Fruit fly (Drosophila melanogaster) whole organism, embryonic: Measurements from ENCODE around the gene dysf.

ENCODE experiments used
- Ada2b ChIP-seq: fragments of 200-800 bp; sonication (Bioruptor generic); IDR thresholded peaks from 2 replicates; pipeline ENCODE4 v1.3.6; 2022; ENCODE audit warnings: missing biosample characterization, missing genetic modification characterization
- Aef1 ChIP-seq: fragments of 200-800 bp; sonication (Bioruptor generic); IDR thresholded peaks from 3 replicates; pipeline ENCODE4 v1.3.6; 2022; ENCODE audit warnings: missing biosample characterization, missing genetic modification characterization
- Antp ChIP-seq: fragments of 200-800 bp; sonication (Bioruptor generic); optimal IDR thresholded peaks from 3 replicates; lab custom pipeline; 2016; ENCODE audit warnings: missing biosample characterization, missing genetic modification characterization
- C15 ChIP-seq: fragments of 200-800 bp; sonication (Bioruptor generic); IDR thresholded peaks from 3 replicates; pipeline ENCODE4 v1.3.6; 2022; ENCODE audit warnings: missing biosample characterization, missing genetic modification characterization
- CG10366 ChIP-seq: fragments of 200-800 bp; sonication (Bioruptor generic); IDR thresholded peaks from 2 replicates; pipeline ENCODE4 v1.3.6; 2022; ENCODE audit warnings: missing biosample characterization, missing genetic modification characterization
- CG11456 ChIP-seq: fragments of 200-800 bp; sonication (Bioruptor generic); IDR thresholded peaks from 3 replicates; pipeline ENCODE4 v1.3.6; 2022; ENCODE audit warnings: missing biosample characterization, missing genetic modification characterization
- CG12942 ChIP-seq: fragments of 200-800 bp; sonication (Bioruptor generic); optimal IDR thresholded peaks from 3 replicates; lab custom pipeline; 2016; ENCODE audit warnings: missing biosample characterization, missing genetic modification characterization
- CG13287 ChIP-seq: fragments of 200-800 bp; sonication (Bioruptor generic); IDR thresholded peaks from 2 replicates; pipeline ENCODE4 v1.3.6; 2022; ENCODE audit warnings: missing biosample characterization, missing genetic modification characterization; ENCODE audit not compliant: partially characterized antibody
- CG13424 ChIP-seq: fragments of 200-800 bp; sonication (Bioruptor generic); optimal IDR thresholded peaks from 2 replicates; lab custom pipeline; 2019; ENCODE audit warnings: missing biosample characterization, mild to moderate bottlenecking, missing genetic modification characterization, moderate library complexity
- CG1602 ChIP-seq: fragments of 200-800 bp; sonication (Bioruptor generic); optimal IDR thresholded peaks from 3 replicates; lab custom pipeline; 2016; ENCODE audit warnings: missing biosample characterization, missing genetic modification characterization
- CG17612 ChIP-seq: fragments of 200-800 bp; sonication (Bioruptor generic); IDR thresholded peaks from 2 replicates; pipeline ENCODE4 v1.3.6; 2022; ENCODE audit warnings: missing biosample characterization, missing genetic modification characterization
- CG30431 ChIP-seq: fragments of 200-800 bp; sonication (Bioruptor generic); optimal IDR thresholded peaks from 2 replicates; lab custom pipeline; 2017; ENCODE audit warnings: missing biosample characterization, missing genetic modification characterization
- CG32532 ChIP-seq: fragments of 200-800 bp; sonication (Bioruptor generic); IDR thresholded peaks from 2 replicates; pipeline ENCODE4 v1.3.6; 2022; ENCODE audit warnings: missing biosample characterization, missing genetic modification characterization
- CG34422 ChIP-seq: fragments of 200-800 bp; sonication (Bioruptor generic); IDR thresholded peaks from 3 replicates; pipeline ENCODE4 v1.3.6; 2022; ENCODE audit warnings: missing biosample characterization, missing genetic modification characterization
- CG4282 ChIP-seq: fragments of 200-800 bp; sonication (Bioruptor generic); optimal IDR thresholded peaks from 2 replicates; lab custom pipeline; 2016; ENCODE audit warnings: missing biosample characterization, missing genetic modification characterization
- CG4360 ChIP-seq: fragments of 200-800 bp; sonication (Bioruptor generic); IDR thresholded peaks from 2 replicates; pipeline ENCODE4 v1.3.6; 2022; ENCODE audit warnings: missing biosample characterization, missing genetic modification characterization
- CG4854 ChIP-seq: fragments of 200-800 bp; sonication (Bioruptor generic); optimal IDR thresholded peaks from 2 replicates; lab custom pipeline; 2016; ENCODE audit warnings: missing biosample characterization, missing genetic modification characterization, inconsistent platforms
- CG6254 ChIP-seq: fragments of 200-800 bp; sonication (Bioruptor generic); optimal IDR thresholded peaks from 3 replicates; lab custom pipeline; 2017; ENCODE audit warnings: mild to moderate bottlenecking, missing biosample characterization, missing genetic modification reagents, missing genetic modification characterization
- Chrac-16 ChIP-seq: fragments of 200-800 bp; sonication (Bioruptor generic); optimal IDR thresholded peaks from 3 replicates; lab custom pipeline; 2016; ENCODE audit warnings: missing biosample characterization, missing genetic modification characterization
- D19A ChIP-seq: fragments of 200-800 bp; optimal IDR thresholded peaks from 3 replicates; lab custom pipeline; 2019; ENCODE audit warnings: missing biosample characterization, mild to moderate bottlenecking, missing genetic modification characterization, moderate library complexity
- D19B ChIP-seq: fragments of 200-800 bp; sonication (Bioruptor generic); optimal IDR thresholded peaks from 2 replicates; lab custom pipeline; 2017; ENCODE audit warnings: missing biosample characterization, mild to moderate bottlenecking, missing genetic modification characterization
- Dad ChIP-seq: fragments of 200-800 bp; sonication (Bioruptor generic); optimal IDR thresholded peaks from 3 replicates; lab custom pipeline; 2016; ENCODE audit warnings: missing biosample characterization, missing genetic modification characterization
- E2f2 ChIP-seq: fragments of 200-800 bp; sonication (Bioruptor generic); IDR thresholded peaks from 2 replicates; pipeline ENCODE4 v1.3.6; 2022; ENCODE audit warnings: missing biosample characterization, missing genetic modification characterization
- Fer1 ChIP-seq: fragments of 200-800 bp; sonication (Bioruptor generic); optimal IDR thresholded peaks from 2 replicates; lab custom pipeline; 2017; ENCODE audit warnings: missing biosample characterization, mild to moderate bottlenecking, missing genetic modification characterization
- Gsc ChIP-seq: fragments of 200-800 bp; sonication (Bioruptor generic); IDR thresholded peaks from 2 replicates; pipeline ENCODE4 v1.3.6; 2022; ENCODE audit warnings: missing biosample characterization, missing genetic modification characterization
- HLH3B ChIP-seq: fragments of 200-800 bp; sonication (Bioruptor generic); IDR thresholded peaks from 2 replicates; pipeline ENCODE4 v1.3.6; 2022; ENCODE audit warnings: missing biosample characterization, missing genetic modification characterization
- HLH54F ChIP-seq: fragments of 200-800 bp; sonication (Bioruptor generic); optimal IDR thresholded peaks from 3 replicates; lab custom pipeline; 2016; ENCODE audit warnings: missing biosample characterization, missing genetic modification characterization
- Hey ChIP-seq: fragments of 200-800 bp; sonication (Bioruptor generic); optimal IDR thresholded peaks from 3 replicates; lab custom pipeline; 2018; ENCODE audit warnings: missing biosample characterization, mild to moderate bottlenecking, missing genetic modification characterization
- Hmx ChIP-seq: fragments of 200-800 bp; sonication (Bioruptor generic); optimal IDR thresholded peaks from 2 replicates; lab custom pipeline; 2016; ENCODE audit warnings: missing biosample characterization, missing genetic modification characterization
- Lpt ChIP-seq: fragments of >200 bp; optimal IDR thresholded peaks from 2 replicates; lab custom pipeline; 2018; ENCODE audit warnings: missing biosample characterization, missing genetic modification characterization
- Nf-YA ChIP-seq: fragments of 200-800 bp; sonication (Bioruptor generic); IDR thresholded peaks from 2 replicates; pipeline ENCODE4 v1.3.6; 2022; ENCODE audit warnings: missing biosample characterization, missing genetic modification characterization
- Taf1 ChIP-seq: fragments of 200-800 bp; sonication (Bioruptor generic); IDR thresholded peaks from 2 replicates; pipeline ENCODE4 v1.3.6; 2022; ENCODE audit warnings: missing biosample characterization, missing genetic modification characterization
- Xbp1 ChIP-seq: fragments of 200-800 bp; sonication (Bioruptor generic); optimal IDR thresholded peaks from 3 replicates; lab custom pipeline; 2016; ENCODE audit warnings: missing biosample characterization, mild to moderate bottlenecking, missing genetic modification characterization
- bowl ChIP-seq: fragments of 200-800 bp; sonication (Bioruptor generic); IDR thresholded peaks from 2 replicates; pipeline ENCODE4 v1.3.6; 2022; ENCODE audit warnings: missing biosample characterization, missing genetic modification characterization
- caup ChIP-seq: fragments of 200-800 bp; sonication (Bioruptor generic); optimal IDR thresholded peaks from 3 replicates; lab custom pipeline; 2017; ENCODE audit warnings: missing biosample characterization, mild to moderate bottlenecking, missing genetic modification characterization, moderate library complexity; ENCODE audit not compliant: severe bottlenecking
- chinmo ChIP-seq: fragments of 200-800 bp; sonication (Bioruptor generic); IDR thresholded peaks from 4 replicates; pipeline ENCODE4 v1.3.6; 2022; ENCODE audit warnings: missing biosample characterization, missing genetic modification characterization; ENCODE audit not compliant: partially characterized antibody
- chm ChIP-seq: fragments of 200-800 bp; sonication (Bioruptor generic); IDR thresholded peaks from 2 replicates; pipeline ENCODE4 v1.3.6; 2022; ENCODE audit warnings: missing biosample characterization, missing genetic modification characterization
- dmrt11E ChIP-seq: fragments of 200-800 bp; sonication (Bioruptor generic); optimal IDR thresholded peaks from 3 replicates; lab custom pipeline; 2018; ENCODE audit warnings: missing biosample characterization, mild to moderate bottlenecking, missing genetic modification characterization, moderate library complexity
- emc ChIP-seq: fragments of 200-800 bp; sonication (Bioruptor generic); optimal IDR thresholded peaks from 2 replicates; lab custom pipeline; 2016; ENCODE audit warnings: missing biosample characterization, missing genetic modification characterization
- esg ChIP-seq: fragments of 200-800 bp; sonication (Bioruptor generic); conservative IDR thresholded peaks from 2 replicates; pipeline ENCODE4 v1.3.6; 2022; ENCODE audit warnings: missing biosample characterization, missing genetic modification characterization
- ftz-f1 ChIP-seq: fragments of 200-800 bp; sonication (Bioruptor generic); optimal IDR thresholded peaks from 2 replicates; lab custom pipeline; 2016; ENCODE audit warnings: missing biosample characterization, missing genetic modification characterization
- kni ChIP-seq: fragments of 200-800 bp; sonication (Bioruptor generic); optimal IDR thresholded peaks from 3 replicates; lab custom pipeline; 2017; ENCODE audit warnings: mild to moderate bottlenecking, missing biosample characterization, missing genetic modification reagents, missing genetic modification characterization
- maf-S ChIP-seq: fragments of 200-800 bp; sonication (Bioruptor generic); optimal IDR thresholded peaks from 2 replicates; lab custom pipeline; 2016; ENCODE audit warnings: missing biosample characterization, missing genetic modification characterization
- onecut ChIP-seq: fragments of 200-800 bp; sonication (Bioruptor generic); IDR thresholded peaks from 2 replicates; pipeline ENCODE4 v1.3.6; 2022; ENCODE audit warnings: missing biosample characterization, missing genetic modification characterization
- salm ChIP-seq: fragments of 200-800 bp; sonication (Bioruptor generic); optimal IDR thresholded peaks from 2 replicates; lab custom pipeline; 2018; ENCODE audit warnings: missing biosample characterization, mild to moderate bottlenecking, missing genetic modification characterization
- sd ChIP-seq: fragments of 200-800 bp; sonication (Bioruptor generic); optimal IDR thresholded peaks from 3 replicates; lab custom pipeline; 2018; ENCODE audit warnings: missing biosample characterization, mild to moderate bottlenecking, missing genetic modification characterization, moderate library complexity
- sob ChIP-seq: fragments of 200-800 bp; sonication (Bioruptor generic); IDR thresholded peaks from 2 replicates; pipeline ENCODE4 v1.3.6; 2022; ENCODE audit warnings: missing biosample characterization, missing genetic modification characterization
- vnd ChIP-seq: fragments of 200-800 bp; sonication (Bioruptor generic); IDR thresholded peaks from 3 replicates; pipeline ENCODE4 v1.3.6; 2022; ENCODE audit warnings: missing biosample characterization, missing genetic modification characterization; ENCODE audit not compliant: partially characterized antibody
- wek ChIP-seq: fragments of 200-800 bp; sonication (Bioruptor generic); optimal IDR thresholded peaks from 3 replicates; lab custom pipeline; 2018; ENCODE audit warnings: missing biosample characterization, mild to moderate bottlenecking, missing genetic modification characterization, moderate library complexity
- z ChIP-seq: fragments of 200-800 bp; sonication (Bioruptor generic); IDR thresholded peaks from 3 replicates; pipeline ENCODE4 v1.3.6; 2022; ENCODE audit warnings: missing biosample characterization, missing genetic modification characterization

The dysf gene

DNA sequence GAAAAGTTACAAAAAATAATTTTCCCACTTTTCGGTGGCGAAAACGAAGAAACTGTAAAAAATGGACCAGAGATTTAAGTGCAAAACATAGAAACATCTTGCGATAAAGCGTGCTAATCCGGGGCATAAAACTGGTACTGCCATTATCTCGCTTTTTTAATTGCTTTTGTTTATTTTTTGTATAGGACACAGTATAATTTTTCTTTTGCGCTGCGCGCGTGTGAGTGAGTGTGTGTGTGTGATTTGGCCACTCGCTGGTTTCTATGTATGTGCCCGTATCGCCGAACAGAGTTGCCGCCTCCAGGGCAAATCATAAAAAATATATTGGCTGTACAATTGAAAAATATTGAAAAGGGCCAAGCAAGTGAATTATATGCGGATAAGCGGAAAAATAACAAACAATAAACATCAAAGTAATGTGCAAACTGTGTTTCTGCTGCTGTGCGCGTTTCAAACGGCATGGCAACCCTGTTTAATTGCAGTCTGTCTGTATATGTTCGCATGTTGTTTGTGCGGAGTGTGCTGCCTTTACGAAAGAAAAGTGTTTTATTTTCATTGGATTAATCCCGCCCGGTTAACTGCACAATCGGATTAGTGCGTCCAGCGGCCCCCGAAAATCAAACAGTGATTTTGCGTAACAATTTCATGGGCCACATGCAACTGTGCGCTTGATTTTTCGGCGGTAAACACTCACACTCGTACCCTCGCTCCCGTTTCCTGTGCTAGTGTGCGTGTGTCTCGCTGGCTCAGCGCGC is 56.2 kb downstream of the dysf start:
- peak; percentile 98 for TF ChIP-seq Xbp1 (GFP tag; lab: Kevin White, UChicago)
- TF ChIP-seq HLH3B (GFP tag; lab: Robert Waterston, UW), result peak; percentile 96
- TF ChIP-seq Dad (GFP tag; lab: Kevin White, UChicago), result peak; percentile 96
- peak; percentile 85 for TF ChIP-seq wek (GFP tag; lab: Kevin White, UChicago)
- peak; percentile 85 for TF ChIP-seq C15 (GFP tag; lab: Robert Waterston, UW)
- TF ChIP-seq onecut, result peak; percentile 85
- peak; percentile 97 for TF ChIP-seq Ada2b (GFP tag; lab: Robert Waterston, UW)
- TF ChIP-seq CG11456 (GFP tag; lab: Robert Waterston, UW), result peak; percentile 97
- peak; percentile 96 for TF ChIP-seq sob (GFP tag; lab: Robert Waterston, UW)
- TF ChIP-seq CG13424 (tag; lab: Kevin White, UChicago), result peak; percentile 93
- peak; percentile 96 for TF ChIP-seq CG30431 (GFP tag; lab: Kevin White, UChicago)
- peak; percentile 97 for TF ChIP-seq CG10366
- peak; percentile 97 for TF ChIP-seq HLH54F (GFP tag; lab: Kevin White, UChicago)
- TF ChIP-seq E2f2 (GFP tag; lab: Robert Waterston, UW), result peak; percentile 78
- TF ChIP-seq CG4360 (GFP tag; lab: Robert Waterston, UW), result peak; percentile 69
- TF ChIP-seq chinmo (GFP tag; lab: Robert Waterston, UW), result 0 out of 4 replicates have a peak, but pooled peaks have one; percentile 35
- peak; percentile 96 for TF ChIP-seq CG17612 (GFP tag; lab: Robert Waterston, UW)
- peak; percentile 96 for TF ChIP-seq caup (GFP tag; lab: Kevin White, UChicago)
- peak; percentile 97 for TF ChIP-seq chm
- peak; percentile 97 for TF ChIP-seq Aef1 (GFP tag; lab: Robert Waterston, UW)
- TF ChIP-seq vnd (GFP tag; lab: Robert Waterston, UW), result no peak
- TF ChIP-seq CG4282 (GFP tag; lab: Kevin White, UChicago), result peak; percentile 94
- TF ChIP-seq kni (GFP tag; lab: Kevin White, UChicago), result peak; percentile 89
- peak; percentile 93 for TF ChIP-seq Fer1 (GFP tag; lab: Kevin White, UChicago)
- TF ChIP-seq Hmx (GFP tag; lab: Kevin White, UChicago), result peak; percentile 77
- TF ChIP-seq Hey (tag; lab: Kevin White, UChicago), result peak; percentile 81
- TF ChIP-seq z (GFP tag; lab: Robert Waterston, UW), result peak; percentile 72; the same call in 2 of the 3 replicates
- peak; percentile 85 for TF ChIP-seq salm (tag; lab: Kevin White, UChicago)
- peak; percentile 98 for TF ChIP-seq CG32532
- peak; percentile 97 for TF ChIP-seq maf-S (GFP tag; lab: Kevin White, UChicago)
- peak; percentile 97 for TF ChIP-seq Chrac-16 (GFP tag; lab: Kevin White, UChicago)
- peak; percentile 53 for TF ChIP-seq ftz-f1 (GFP tag; lab: Kevin White, UChicago)
- peak; percentile 91 for TF ChIP-seq Nf-YA (GFP tag; lab: Robert Waterston, UW)
- peak; percentile 90 for TF ChIP-seq Gsc (GFP tag; lab: Robert Waterston, UW)
- TF ChIP-seq Antp (GFP tag; lab: Kevin White, UChicago), result peak; percentile 98
- peak; percentile 91 for TF ChIP-seq Taf1 (GFP tag; lab: Robert Waterston, UW)
- peak; percentile 88 for TF ChIP-seq D19B (GFP tag; lab: Kevin White, UChicago)
- peak; percentile 88 for TF ChIP-seq bowl (GFP tag; lab: Robert Waterston, UW)
- no peak for TF ChIP-seq CG13287 (GFP tag; lab: Robert Waterston, UW)
- TF ChIP-seq esg, result peak; percentile 97
- TF ChIP-seq CG12942, result peak; percentile 96
- peak; percentile 93 for TF ChIP-seq CG6254 (GFP tag; lab: Kevin White, UChicago)
- peak; percentile 95 for TF ChIP-seq CG4854 (GFP tag; lab: Kevin White, UChicago)
- peak; percentile 98 for TF ChIP-seq CG34422 (GFP tag; lab: Robert Waterston, UW)
- no peak for TF ChIP-seq Lpt (GFP tag; lab: Kevin White, UChicago)
- TF ChIP-seq D19A (tag; lab: Kevin White, UChicago), result peak; percentile 86
- peak; percentile 76 for TF ChIP-seq sd (tag; lab: Kevin White, UChicago)
- TF ChIP-seq emc (GFP tag; lab: Kevin White, UChicago), result peak; percentile 91
- TF ChIP-seq dmrt11E (tag; lab: Kevin White, UChicago), result peak; percentile 93
- TF ChIP-seq CG1602, result peak; percentile 95
